Worm (Caenorhabditis elegans) whole organism, L2 larva: ENCODE data around the gene cthd-1.

Experiments used
- ceh-16 ChIP-seq: fragments of 150-350 bp; optimal IDR thresholded peaks from 2 replicates; lab custom pipeline; 2014; ENCODE audit warnings: missing biosample characterization, missing genetic modification characterization
- nhr-237 ChIP-seq: fragments of 150-350 bp; optimal IDR thresholded peaks from 2 replicates; lab custom pipeline; 2014; ENCODE audit warnings: missing biosample characterization, missing genetic modification characterization
- nhr-77 ChIP-seq: fragments of 150-350 bp; optimal IDR thresholded peaks from 2 replicates; lab custom pipeline; 2014; ENCODE audit warnings: missing biosample characterization, missing genetic modification characterization
- skn-1 ChIP-seq: sonication (generic microtip); optimal IDR thresholded peaks from 2 replicates; lab custom pipeline; 2017; ENCODE audit warnings: missing biosample characterization, missing genetic modification characterization

- TF ChIP-seq nhr-237 (tag; lab: Kevin White, UChicago) = no peak
- TF ChIP-seq skn-1 (tag; lab: Kevin White, UChicago) = no peak
- TF ChIP-seq ceh-16 = no peak
- TF ChIP-seq nhr-77 = no peak
Measured at ce11 chrV:9672495-9672894, 5.6 kb upstream of the cthd-1 start.
